Worm (Caenorhabditis elegans) whole organism, L4 larva: ENCODE results near the gene kin-21.
A peak's percentile ranks its signal among the peaks of the same experiment; 100 is the strongest.

ENCODE experiments used
- aly-2 ChIP-seq: sonication (generic microtip); optimal IDR thresholded peaks from 2 replicates; lab custom pipeline; 2018; ENCODE audit warnings: missing biosample characterization, missing genetic modification characterization
- egl-43 ChIP-seq: fragments of 200-800 bp; sonication (Bioruptor generic); IDR thresholded peaks from 2 replicates; pipeline ENCODE4 v1.3.6; 2022; ENCODE audit warnings: missing genetic modification reagents, missing genetic modification characterization, missing compliant biosample characterization
- hlh-30 ChIP-seq: sonication (generic microtip); optimal IDR thresholded peaks from 2 replicates; lab custom pipeline; 2017; ENCODE audit warnings: antibody characterized with exemption, mild to moderate bottlenecking, missing genetic modification characterization, missing compliant biosample characterization; ENCODE audit not compliant: insufficient read depth

DNA sequence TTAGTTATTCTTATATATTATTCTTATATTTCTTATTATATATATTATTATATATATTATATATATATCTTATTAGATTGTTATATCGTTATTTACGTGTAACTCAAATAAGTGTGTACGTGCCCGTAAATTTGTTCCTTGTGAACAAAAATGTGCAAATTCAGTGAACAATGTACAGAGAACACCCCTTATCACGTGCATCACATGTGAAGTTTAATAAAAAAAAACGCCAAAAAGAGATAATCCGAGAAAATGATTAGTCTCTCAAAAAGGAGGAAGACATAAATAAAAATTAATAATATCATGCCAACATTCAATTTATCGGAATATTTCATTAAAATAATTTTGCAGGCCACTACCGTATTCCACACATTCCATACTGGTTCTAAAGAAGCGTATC lies 33.0 kb upstream of the kin-21 start:
- no peak for TF ChIP-seq aly-2 (tag; lab: Kevin White, UChicago)
- peak; percentile 42 for TF ChIP-seq hlh-30 (tag; lab: Kevin White, UChicago)
- no peak for TF ChIP-seq egl-43 (GFP tag; lab: Robert Waterston, UW)
